Worm (Caenorhabditis elegans) whole organism, young adult: ENCODE results near the gene C32D5.7.

Source experiments
- B0261.1 ChIP-seq: sonication (generic microtip); optimal IDR thresholded peaks from 2 replicates; lab custom pipeline; 2016; ENCODE audit warnings: mild to moderate bottlenecking, missing genetic modification characterization, moderate library complexity, missing compliant biosample characterization
- F10E7.11 ChIP-seq: sonication (generic microtip); optimal IDR thresholded peaks from 2 replicates; lab custom pipeline; 2017; ENCODE audit warnings: mild to moderate bottlenecking, missing genetic modification characterization, moderate library complexity, missing compliant biosample characterization
- F55B11.4 ChIP-seq: sonication (generic microtip); optimal IDR thresholded peaks from 2 replicates; lab custom pipeline; 2016; ENCODE audit warnings: missing compliant biosample characterization, missing genetic modification characterization, borderline replicate concordance; ENCODE audit not compliant: insufficient read depth
- F57C9.4 ChIP-seq: sonication (generic microtip); optimal IDR thresholded peaks from 2 replicates; lab custom pipeline; 2017; ENCODE audit warnings: mild to moderate bottlenecking, missing genetic modification characterization, missing compliant biosample characterization
- T07F8.4 ChIP-seq: sonication (generic microtip); optimal IDR thresholded peaks from 2 replicates; lab custom pipeline; 2016; ENCODE audit warnings: mild to moderate bottlenecking, missing genetic modification characterization, moderate library complexity, missing compliant biosample characterization
- T26A5.8 ChIP-seq: sonication (generic microtip); optimal IDR thresholded peaks from 2 replicates; lab custom pipeline; 2016; ENCODE audit warnings: missing genetic modification characterization, missing compliant biosample characterization
- Y56A3A.18 ChIP-seq: fragments of 200-800 bp; sonication (Bioruptor generic); IDR thresholded peaks from 2 replicates; pipeline ENCODE4 v1.3.6; 2022; ENCODE audit warnings: missing genetic modification reagents, missing genetic modification characterization, missing compliant biosample characterization
- ama-1 ChIP-seq, 3 experiments: fragments of 150-350 bp in 1 of 3; sonication (generic microtip) in 2 of 3; optimal IDR thresholded peaks; 2 replicates each; lab custom pipeline; 2014 to 2018; ENCODE audit warnings: missing biosample characterization in 2 of 3, missing genetic modification characterization in 2 of 3, missing genetic modification reagents in 2 of 3
- aptf-2 ChIP-seq: fragments of 200-800 bp; sonication (Bioruptor generic); conservative IDR thresholded peaks from 2 replicates; pipeline ENCODE4 v1.3.6; 2022; ENCODE audit warnings: missing genetic modification reagents, missing genetic modification characterization, missing compliant biosample characterization
- atf-7 ChIP-seq: sonication (generic microtip); optimal IDR thresholded peaks from 2 replicates; lab custom pipeline; 2017; ENCODE audit warnings: mild to moderate bottlenecking, missing genetic modification characterization, missing compliant biosample characterization
- bed-2 ChIP-seq: fragments of 200-800 bp; sonication (Bioruptor generic); IDR thresholded peaks from 2 replicates; pipeline ENCODE4 v1.3.6; 2022; ENCODE audit warnings: missing genetic modification reagents, missing genetic modification characterization, missing compliant biosample characterization
- ccch-3 ChIP-seq: fragments of 200-800 bp; sonication (Bioruptor generic); optimal IDR thresholded peaks from 2 replicates; lab custom pipeline; 2018; ENCODE audit warnings: mild to moderate bottlenecking, missing genetic modification characterization, missing compliant biosample characterization
- cebp-1 ChIP-seq, 2 experiments: fragments of 200-800 bp in 1 of 2; sonication (Bioruptor generic) in 1 of 2; sonication (generic microtip) in 1 of 2; IDR thresholded peaks in 1 of 2; optimal IDR thresholded peaks in 1 of 2; 2 replicates each; pipeline versions ENCODE4 v1.3.6 to Lab custom; 2017 to 2022; ENCODE audit warnings: missing compliant biosample characterization in 2 of 2, missing genetic modification characterization in 2 of 2, mild to moderate bottlenecking in 1 of 2, missing genetic modification reagents in 1 of 2, moderate library complexity in 1 of 2
- ceh-27 ChIP-seq: fragments of 200-800 bp; sonication (Bioruptor generic); optimal IDR thresholded peaks from 2 replicates; lab custom pipeline; 2018; ENCODE audit warnings: mild to moderate bottlenecking, missing genetic modification characterization, moderate library complexity, missing compliant biosample characterization
- chd-7 ChIP-seq: sonication (generic microtip); optimal IDR thresholded peaks from 2 replicates; lab custom pipeline; 2016; ENCODE audit warnings: mild to moderate bottlenecking, missing genetic modification characterization, moderate library complexity, missing compliant biosample characterization
- egl-44 ChIP-seq: fragments of 200-800 bp; sonication (Bioruptor generic); IDR thresholded peaks from 2 replicates; pipeline ENCODE4 v1.3.6; 2022; ENCODE audit warnings: missing genetic modification reagents, missing genetic modification characterization, missing compliant biosample characterization
- egrh-3 ChIP-seq: fragments of 200-800 bp; sonication (Bioruptor generic); IDR thresholded peaks from 2 replicates; pipeline ENCODE4 v1.3.6; 2022; ENCODE audit warnings: missing genetic modification reagents, missing genetic modification characterization, missing compliant biosample characterization
- hlh-12 ChIP-seq: sonication (generic microtip); optimal IDR thresholded peaks from 2 replicates; lab custom pipeline; 2016; ENCODE audit warnings: missing genetic modification characterization, missing compliant biosample characterization
- hlh-26 ChIP-seq: fragments of 200-800 bp; sonication (Bioruptor generic); conservative IDR thresholded peaks from 2 replicates; pipeline ENCODE4 v1.3.6; 2022; ENCODE audit warnings: missing genetic modification reagents, missing genetic modification characterization, missing compliant biosample characterization
- hmg-20 ChIP-seq: fragments of 200-800 bp; sonication (Bioruptor generic); IDR thresholded peaks from 2 replicates; pipeline ENCODE4 v1.3.6; 2022; ENCODE audit warnings: missing genetic modification reagents, missing genetic modification characterization, missing compliant biosample characterization
- lin-26 ChIP-seq: fragments of 200-800 bp; sonication (Bioruptor generic); IDR thresholded peaks from 2 replicates; pipeline ENCODE4 v1.3.6; 2022; ENCODE audit warnings: missing genetic modification reagents, missing genetic modification characterization, missing compliant biosample characterization
- lir-1 ChIP-seq: fragments of 200-800 bp; sonication (Bioruptor generic); conservative IDR thresholded peaks from 2 replicates; pipeline ENCODE4 v1.3.6; 2022; ENCODE audit warnings: missing genetic modification reagents, missing genetic modification characterization, missing compliant biosample characterization
- lsl-1 ChIP-seq: fragments of 200-800 bp; sonication (Bioruptor generic); optimal IDR thresholded peaks from 2 replicates; lab custom pipeline; 2018; ENCODE audit warnings: mild to moderate bottlenecking, missing genetic modification characterization, moderate library complexity, missing compliant biosample characterization
- madf-8 ChIP-seq: fragments of 200-800 bp; sonication (Bioruptor generic); conservative IDR thresholded peaks from 2 replicates; pipeline ENCODE4 v1.3.6; 2022; ENCODE audit warnings: missing genetic modification reagents, missing genetic modification characterization, missing compliant biosample characterization
- mcd-1 ChIP-seq: fragments of 200-800 bp; sonication (Bioruptor generic); IDR thresholded peaks from 2 replicates; pipeline ENCODE4 v1.3.6; 2022; ENCODE audit warnings: missing genetic modification reagents, missing genetic modification characterization, missing compliant biosample characterization
- mel-28 ChIP-seq: sonication (generic microtip); optimal IDR thresholded peaks from 2 replicates; lab custom pipeline; 2016; ENCODE audit warnings: borderline replicate concordance, mild to moderate bottlenecking, missing genetic modification characterization, missing compliant biosample characterization
- mxl-1 ChIP-seq: sonication (generic microtip); optimal IDR thresholded peaks from 2 replicates; lab custom pipeline; 2016; ENCODE audit warnings: missing genetic modification characterization, missing compliant biosample characterization
- nhr-120 ChIP-seq: fragments of 200-800 bp; sonication (Bioruptor generic); IDR thresholded peaks from 2 replicates; pipeline ENCODE4 v1.3.6; 2022; ENCODE audit warnings: missing genetic modification characterization, missing compliant biosample characterization
- nhr-27 ChIP-seq: fragments of 200-800 bp; sonication (Bioruptor generic); optimal IDR thresholded peaks from 2 replicates; lab custom pipeline; 2018; ENCODE audit warnings: mild to moderate bottlenecking, missing genetic modification characterization, moderate library complexity, missing compliant biosample characterization
- nhr-80 ChIP-seq: sonication (generic microtip); optimal IDR thresholded peaks from 2 replicates; lab custom pipeline; 2016; ENCODE audit warnings: missing genetic modification characterization, missing compliant biosample characterization
- snpc-3.4 ChIP-seq: sonication (generic microtip); optimal IDR thresholded peaks from 2 replicates; lab custom pipeline; 2017; ENCODE audit warnings: missing genetic modification characterization, mild to moderate bottlenecking, missing compliant biosample characterization, antibody characterized with exemption, moderate library complexity, missing genotype, missing genetic modification reagents
- zfh-2 ChIP-seq: fragments of 200-800 bp; sonication (Bioruptor generic); conservative IDR thresholded peaks from 2 replicates; pipeline ENCODE4 v1.3.6; 2022; ENCODE audit warnings: missing genetic modification reagents, missing genetic modification characterization, missing compliant biosample characterization
- ztf-18 ChIP-seq: sonication (generic microtip); optimal IDR thresholded peaks from 2 replicates; lab custom pipeline; 2016; ENCODE audit warnings: missing genotype, mild to moderate bottlenecking, missing genetic modification characterization, missing compliant biosample characterization
- ztf-25 ChIP-seq: fragments of 200-800 bp; sonication (Bioruptor generic); IDR thresholded peaks from 2 replicates; pipeline ENCODE4 v1.3.6; 2022; ENCODE audit warnings: missing genetic modification reagents, missing genetic modification characterization, missing compliant biosample characterization
- ztf-28 ChIP-seq: fragments of 200-800 bp; sonication (Bioruptor generic); IDR thresholded peaks from 2 replicates; pipeline ENCODE4 v1.3.6; 2022; ENCODE audit warnings: missing genetic modification reagents, missing genetic modification characterization, missing compliant biosample characterization
- ztf-6 ChIP-seq: fragments of 200-800 bp; sonication (Bioruptor generic); IDR thresholded peaks from 2 replicates; pipeline ENCODE4 v1.3.6; 2022; ENCODE audit warnings: missing genetic modification reagents, missing genetic modification characterization, missing compliant biosample characterization

The C32D5.7 gene

DNA sequence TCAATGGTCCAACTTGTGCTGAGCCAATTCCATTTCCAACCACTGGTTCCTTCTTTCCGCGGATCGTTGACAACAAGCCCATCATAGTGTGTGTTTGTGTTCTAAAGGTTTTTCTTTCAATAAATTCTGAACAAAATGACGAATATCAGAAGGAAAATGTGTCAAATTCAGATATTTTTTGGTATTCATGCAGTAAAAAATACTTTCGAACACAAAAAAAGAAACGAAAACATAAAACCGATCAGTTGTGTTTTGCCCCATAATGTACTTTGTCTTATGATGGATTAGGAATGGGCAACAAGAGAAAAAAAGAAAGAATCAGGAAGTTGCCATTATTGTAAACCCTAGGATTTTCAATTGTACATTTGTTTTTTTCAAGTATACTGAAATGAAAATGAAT is 30.6 kb downstream of the C32D5.7 start, which contains the start of gene glb-10:
TSS of gene glb-10 (minus strand) at position 101 of the 400 bp plus-strand sequence.
- TF ChIP-seq F55B11.4 (tag; lab: Kevin White, UChicago) (no peak), chd-7 (tag; lab: Kevin White, UChicago) (no peak), ztf-18 (tag; lab: Kevin White, UChicago) (no peak), F57C9.4 (tag; lab: Kevin White, UChicago) (no peak), nhr-27 (tag; lab: Kevin White, UChicago) (no peak), mxl-1 (tag; lab: Kevin White, UChicago) (no peak), zfh-2 (GFP tag; lab: Robert Waterston, UW) (no peak), B0261.1 (tag; lab: Kevin White, UChicago) (no peak)

DNA sequence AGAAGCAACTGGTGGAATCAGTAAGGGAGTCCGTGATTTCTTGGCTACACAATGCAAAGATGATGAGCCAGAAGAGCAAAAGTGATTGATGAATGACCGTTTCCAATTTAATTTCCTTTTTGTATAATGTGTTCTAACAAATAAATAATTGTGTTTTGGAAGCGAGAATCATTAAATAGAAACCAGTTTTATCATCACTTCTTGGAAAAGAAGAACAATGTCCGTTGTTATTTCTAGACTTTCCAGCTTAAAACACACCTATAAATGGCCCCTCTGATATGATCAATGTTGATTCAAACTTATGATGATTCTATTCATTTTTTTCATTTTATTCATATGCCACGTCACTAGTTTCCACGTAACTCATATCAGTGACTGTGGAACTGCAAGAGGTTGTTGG is 33.7 kb downstream of the C32D5.7 start, which contains the start of gene C29F5.8:
TSS of gene C29F5.8 (plus strand) at position 301 of the 400 bp plus-strand sequence.
- no peak for TF ChIP-seq mcd-1 (GFP tag; lab: Robert Waterston, UW)
- TF ChIP-seq Y56A3A.18 (GFP tag; lab: Robert Waterston, UW): no peak
- TF ChIP-seq nhr-80 (tag; lab: Kevin White, UChicago): no peak
- no peak for TF ChIP-seq lin-26 (GFP tag; lab: Robert Waterston, UW)
- TF ChIP-seq egl-44 (GFP tag; lab: Robert Waterston, UW): no peak
- no peak for TF ChIP-seq ztf-6 (GFP tag; lab: Robert Waterston, UW)
- TF ChIP-seq lir-1 (GFP tag; lab: Robert Waterston, UW): no peak
- no peak for TF ChIP-seq ztf-25 (GFP tag; lab: Robert Waterston, UW)
- TF ChIP-seq aptf-2 (GFP tag; lab: Robert Waterston, UW): no peak
- no peak for TF ChIP-seq bed-2 (GFP tag; lab: Robert Waterston, UW)
- TF ChIP-seq atf-7 (tag; lab: Kevin White, UChicago): no peak
- no peak for TF ChIP-seq hlh-26 (GFP tag; lab: Robert Waterston, UW)

DNA sequence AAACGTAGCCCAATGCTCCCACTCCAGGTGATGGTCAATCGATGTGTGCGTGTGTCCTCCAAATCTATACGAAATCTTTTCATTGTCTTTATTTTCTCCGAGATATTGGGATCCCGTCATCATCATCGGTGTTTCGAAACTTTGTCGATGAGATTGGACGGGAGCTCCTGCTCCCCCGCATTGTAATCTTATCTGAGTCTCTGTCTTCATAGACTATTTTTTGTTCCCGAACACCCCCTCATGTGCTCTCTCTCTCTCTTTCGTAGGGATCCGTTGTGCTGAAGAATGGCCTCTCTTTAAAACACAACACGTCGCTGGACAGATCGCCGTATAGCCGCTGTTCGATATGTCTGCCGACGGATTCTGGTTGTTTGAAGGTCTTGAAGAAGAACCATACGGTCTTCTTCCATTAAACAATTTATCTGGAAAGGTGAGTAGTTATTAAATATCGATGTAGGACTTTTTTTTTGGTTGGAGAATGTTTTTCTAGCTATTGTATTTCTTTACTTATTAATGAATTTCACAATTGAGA is 36.6 kb downstream of the C32D5.7 start, which contains the start of gene C29F5.1:
TSS of gene C29F5.1 (plus strand) at position 317 of the 532 bp plus-strand sequence.
- TF ChIP-seq ama-1 (optimal IDR thresholded peaks at IDR 0.05; lab: Kevin White, UChicago): no peak
- TF ChIP-seq ama-1 (GFP tag; optimal IDR thresholded peaks at IDR 0.05; lab: Kevin White, UChicago): no peak
- no peak for TF ChIP-seq snpc-3.4 (tag; lab: Kevin White, UChicago)
- no peak for TF ChIP-seq ztf-28
- TF ChIP-seq egrh-3 (GFP tag; lab: Robert Waterston, UW): no peak
- no peak for TF ChIP-seq B0261.1 (tag; lab: Kevin White, UChicago)
- TF ChIP-seq cebp-1 (GFP tag; IDR thresholded peaks at IDR 0.05; lab: Robert Waterston, UW): no peak
- no peak for TF ChIP-seq cebp-1 (tag; optimal IDR thresholded peaks at IDR 0.05; lab: Kevin White, UChicago)
- no peak for TF ChIP-seq F10E7.11 (tag; lab: Kevin White, UChicago)
- no peak for TF ChIP-seq ceh-27 (GFP tag; lab: Kevin White, UChicago)
- TF ChIP-seq mel-28 (tag; lab: Kevin White, UChicago): no peak
- no peak for TF ChIP-seq madf-8 (GFP tag; lab: Robert Waterston, UW)
- no peak for TF ChIP-seq ztf-25 (GFP tag; lab: Robert Waterston, UW)
- TF ChIP-seq ccch-3 (GFP tag; lab: Kevin White, UChicago): no peak
- TF ChIP-seq hlh-12 (tag; lab: Kevin White, UChicago): no peak
- no peak for TF ChIP-seq bed-2 (GFP tag; lab: Robert Waterston, UW)
- TF ChIP-seq hmg-20: no peak
- no peak for TF ChIP-seq T26A5.8 (tag; lab: Kevin White, UChicago)
- no peak for TF ChIP-seq lsl-1 (GFP tag; lab: Kevin White, UChicago)
- no peak for TF ChIP-seq nhr-120
- no peak for TF ChIP-seq T07F8.4 (tag; lab: Kevin White, UChicago)
- TF ChIP-seq, all 124 proteins: peak for 0
